Worm (Caenorhabditis elegans) whole organism, young adult: ENCODE results near the gene idpp-5.

Experiments
- B0035.1 ChIP-seq: sonication (generic microtip); optimal IDR thresholded peaks from 2 replicates; lab custom pipeline; 2016; ENCODE audit warnings: missing genetic modification characterization, mild to moderate bottlenecking, missing compliant biosample characterization, missing genotype, missing genetic modification reagents
- B0261.1 ChIP-seq: sonication (generic microtip); optimal IDR thresholded peaks from 2 replicates; lab custom pipeline; 2016; ENCODE audit warnings: mild to moderate bottlenecking, missing genetic modification characterization, moderate library complexity, missing compliant biosample characterization
- F10E7.11 ChIP-seq: sonication (generic microtip); optimal IDR thresholded peaks from 2 replicates; lab custom pipeline; 2017; ENCODE audit warnings: mild to moderate bottlenecking, missing genetic modification characterization, moderate library complexity, missing compliant biosample characterization
- F52B5.7 ChIP-seq: sonication (generic microtip); optimal IDR thresholded peaks from 2 replicates; lab custom pipeline; 2016; ENCODE audit warnings: mild to moderate bottlenecking, missing genetic modification characterization, missing compliant biosample characterization
- F57A8.1 ChIP-seq: fragments of 200-800 bp; sonication (Bioruptor generic); optimal IDR thresholded peaks from 2 replicates; lab custom pipeline; 2018; ENCODE audit warnings: mild to moderate bottlenecking, missing genetic modification characterization, moderate library complexity, missing compliant biosample characterization
- K11D2.4 ChIP-seq: fragments of 200-800 bp; sonication (Bioruptor generic); IDR thresholded peaks from 2 replicates; pipeline ENCODE4 v1.3.6; 2022; ENCODE audit warnings: missing genetic modification reagents, missing genetic modification characterization, missing compliant biosample characterization
- K12H6.12 ChIP-seq: fragments of 200-800 bp; sonication (Bioruptor generic); optimal IDR thresholded peaks from 2 replicates; lab custom pipeline; 2018; ENCODE audit warnings: mild to moderate bottlenecking, missing genetic modification characterization, missing compliant biosample characterization
- T07F8.4 ChIP-seq: sonication (generic microtip); optimal IDR thresholded peaks from 2 replicates; lab custom pipeline; 2016; ENCODE audit warnings: mild to moderate bottlenecking, missing genetic modification characterization, moderate library complexity, missing compliant biosample characterization
- Y79H2A.3 ChIP-seq: fragments of 200-800 bp; sonication (Bioruptor generic); conservative IDR thresholded peaks from 2 replicates; pipeline ENCODE4 v1.3.6; 2022; ENCODE audit warnings: missing genetic modification reagents, missing genetic modification characterization, missing compliant biosample characterization
- Y95B8A.8 ChIP-seq: fragments of 200-800 bp; sonication (Bioruptor generic); IDR thresholded peaks from 2 replicates; pipeline ENCODE4 v1.3.6; 2022; ENCODE audit warnings: missing genetic modification reagents, missing genetic modification characterization, missing compliant biosample characterization
- ZK185.1 ChIP-seq: sonication (generic microtip); optimal IDR thresholded peaks from 2 replicates; lab custom pipeline; 2016; ENCODE audit warnings: mild to moderate bottlenecking, missing genetic modification characterization, missing compliant biosample characterization; ENCODE audit not compliant: poor library complexity, severe bottlenecking
- akir-1 ChIP-seq: fragments of 200-800 bp; sonication (Bioruptor generic); optimal IDR thresholded peaks from 2 replicates; lab custom pipeline; 2018; ENCODE audit warnings: mild to moderate bottlenecking, missing genetic modification characterization, moderate library complexity, missing compliant biosample characterization
- ama-1 ChIP-seq, 3 experiments: fragments of 150-350 bp in 1 of 3; sonication (generic microtip) in 2 of 3; optimal IDR thresholded peaks; 2 replicates each; lab custom pipeline; 2014 to 2018; ENCODE audit warnings: missing biosample characterization in 2 of 3, missing genetic modification characterization in 2 of 3, missing genetic modification reagents in 2 of 3
- athp-1 ChIP-seq: sonication (generic microtip); optimal IDR thresholded peaks from 2 replicates; lab custom pipeline; 2017; ENCODE audit warnings: mild to moderate bottlenecking, missing genetic modification characterization, missing compliant biosample characterization
- attf-3 ChIP-seq: fragments of 200-800 bp; sonication (Bioruptor generic); conservative IDR thresholded peaks from 2 replicates; pipeline ENCODE4 v1.3.6; 2022; ENCODE audit warnings: missing genetic modification reagents, missing genetic modification characterization, missing compliant biosample characterization
- attf-5 ChIP-seq: fragments of 200-800 bp; sonication (Bioruptor generic); optimal IDR thresholded peaks from 2 replicates; lab custom pipeline; 2018; ENCODE audit warnings: mild to moderate bottlenecking, missing genetic modification characterization, missing compliant biosample characterization
- bed-2 ChIP-seq: fragments of 200-800 bp; sonication (Bioruptor generic); IDR thresholded peaks from 2 replicates; pipeline ENCODE4 v1.3.6; 2022; ENCODE audit warnings: missing genetic modification reagents, missing genetic modification characterization, missing compliant biosample characterization
- cebp-2 ChIP-seq: fragments of 200-800 bp; sonication (Bioruptor generic); IDR thresholded peaks from 2 replicates; pipeline ENCODE4 v1.3.6; 2022; ENCODE audit warnings: missing genetic modification characterization, missing compliant biosample characterization
- ceh-40 ChIP-seq: fragments of 200-800 bp; sonication (Bioruptor generic); IDR thresholded peaks from 2 replicates; pipeline ENCODE4 v1.3.6; 2022; ENCODE audit warnings: missing genetic modification characterization, missing compliant biosample characterization
- ceh-58 ChIP-seq: fragments of 200-800 bp; sonication (Bioruptor generic); IDR thresholded peaks from 2 replicates; pipeline ENCODE4 v1.3.6; 2022; ENCODE audit warnings: missing genetic modification characterization, missing compliant biosample characterization
- dox-1 ChIP-seq: fragments of 200-800 bp; sonication (Bioruptor generic); IDR thresholded peaks from 2 replicates; pipeline ENCODE4 v1.3.6; 2022; ENCODE audit warnings: missing genetic modification reagents, missing genetic modification characterization, missing compliant biosample characterization
- dpff-1 ChIP-seq: sonication (generic microtip); optimal IDR thresholded peaks from 2 replicates; lab custom pipeline; 2017; ENCODE audit warnings: mild to moderate bottlenecking, missing genetic modification characterization, missing compliant biosample characterization
- fkh-3 ChIP-seq: sonication (generic microtip); optimal IDR thresholded peaks from 2 replicates; lab custom pipeline; 2016; ENCODE audit warnings: mild to moderate bottlenecking, missing genetic modification characterization, missing compliant biosample characterization
- gei-17 ChIP-seq: fragments of 200-800 bp; sonication (Bioruptor generic); optimal IDR thresholded peaks from 2 replicates; lab custom pipeline; 2018; ENCODE audit warnings: mild to moderate bottlenecking, missing genetic modification characterization, missing compliant biosample characterization
- hlh-12 ChIP-seq: sonication (generic microtip); optimal IDR thresholded peaks from 2 replicates; lab custom pipeline; 2016; ENCODE audit warnings: missing genetic modification characterization, missing compliant biosample characterization
- hlh-26 ChIP-seq: fragments of 200-800 bp; sonication (Bioruptor generic); conservative IDR thresholded peaks from 2 replicates; pipeline ENCODE4 v1.3.6; 2022; ENCODE audit warnings: missing genetic modification reagents, missing genetic modification characterization, missing compliant biosample characterization
- lag-1 ChIP-seq: fragments of 200-800 bp; sonication (Bioruptor generic); IDR thresholded peaks from 2 replicates; pipeline ENCODE4 v1.3.6; 2022; ENCODE audit warnings: missing genetic modification reagents, missing genetic modification characterization, missing compliant biosample characterization
- let-526 ChIP-seq: fragments of 200-800 bp; sonication (Bioruptor generic); IDR thresholded peaks from 2 replicates; pipeline ENCODE4 v1.3.6; 2022; ENCODE audit warnings: missing genetic modification reagents, missing genetic modification characterization, missing compliant biosample characterization
- lin-26 ChIP-seq: fragments of 200-800 bp; sonication (Bioruptor generic); IDR thresholded peaks from 2 replicates; pipeline ENCODE4 v1.3.6; 2022; ENCODE audit warnings: missing genetic modification reagents, missing genetic modification characterization, missing compliant biosample characterization
- lin-40 ChIP-seq: sonication (generic microtip); optimal IDR thresholded peaks from 2 replicates; lab custom pipeline; 2016; ENCODE audit warnings: missing genetic modification characterization, mild to moderate bottlenecking, missing compliant biosample characterization, missing genotype, missing genetic modification reagents
- lir-1 ChIP-seq: fragments of 200-800 bp; sonication (Bioruptor generic); conservative IDR thresholded peaks from 2 replicates; pipeline ENCODE4 v1.3.6; 2022; ENCODE audit warnings: missing genetic modification reagents, missing genetic modification characterization, missing compliant biosample characterization
- lsl-1 ChIP-seq: fragments of 200-800 bp; sonication (Bioruptor generic); optimal IDR thresholded peaks from 2 replicates; lab custom pipeline; 2018; ENCODE audit warnings: mild to moderate bottlenecking, missing genetic modification characterization, moderate library complexity, missing compliant biosample characterization
- madf-10 ChIP-seq: sonication (generic microtip); optimal IDR thresholded peaks from 2 replicates; lab custom pipeline; 2016; ENCODE audit warnings: mild to moderate bottlenecking, missing genetic modification characterization, missing compliant biosample characterization
- madf-8 ChIP-seq: fragments of 200-800 bp; sonication (Bioruptor generic); conservative IDR thresholded peaks from 2 replicates; pipeline ENCODE4 v1.3.6; 2022; ENCODE audit warnings: missing genetic modification reagents, missing genetic modification characterization, missing compliant biosample characterization
- mel-28 ChIP-seq: sonication (generic microtip); optimal IDR thresholded peaks from 2 replicates; lab custom pipeline; 2016; ENCODE audit warnings: borderline replicate concordance, mild to moderate bottlenecking, missing genetic modification characterization, missing compliant biosample characterization
- nfya-1 ChIP-seq: sonication (generic microtip); optimal IDR thresholded peaks from 2 replicates; lab custom pipeline; 2017; ENCODE audit warnings: antibody characterized with exemption, missing compliant biosample characterization, missing genetic modification characterization, borderline replicate concordance; ENCODE audit not compliant: insufficient read depth
- nfyb-1 ChIP-seq: fragments of 200-800 bp; sonication (Bioruptor generic); IDR thresholded peaks from 2 replicates; pipeline ENCODE4 v1.3.6; 2022; ENCODE audit warnings: missing genetic modification reagents, missing genetic modification characterization, missing compliant biosample characterization
- nhr-120 ChIP-seq: fragments of 200-800 bp; sonication (Bioruptor generic); IDR thresholded peaks from 2 replicates; pipeline ENCODE4 v1.3.6; 2022; ENCODE audit warnings: missing genetic modification characterization, missing compliant biosample characterization
- nhr-179 ChIP-seq: sonication (generic microtip); optimal IDR thresholded peaks from 2 replicates; lab custom pipeline; 2016; ENCODE audit warnings: mild to moderate bottlenecking, missing genetic modification characterization, missing compliant biosample characterization
- nhr-27 ChIP-seq: fragments of 200-800 bp; sonication (Bioruptor generic); optimal IDR thresholded peaks from 2 replicates; lab custom pipeline; 2018; ENCODE audit warnings: mild to moderate bottlenecking, missing genetic modification characterization, moderate library complexity, missing compliant biosample characterization
- nhr-80 ChIP-seq: sonication (generic microtip); optimal IDR thresholded peaks from 2 replicates; lab custom pipeline; 2016; ENCODE audit warnings: missing genetic modification characterization, missing compliant biosample characterization
- rec-8 ChIP-seq, 2 experiments: sonication (generic microtip); optimal IDR thresholded peaks; 2 replicates each; lab custom pipeline; 2016; ENCODE audit warnings: mild to moderate bottlenecking in 2 of 2, missing genetic modification characterization in 2 of 2, missing genetic modification reagents in 2 of 2, missing genotype in 2 of 2, missing biosample characterization in 1 of 2, missing compliant biosample characterization in 1 of 2, moderate library complexity in 1 of 2
- repo-1 ChIP-seq: sonication (generic microtip); optimal IDR thresholded peaks from 2 replicates; lab custom pipeline; 2017; ENCODE audit warnings: mild to moderate bottlenecking, missing genetic modification characterization, missing compliant biosample characterization
- somi-1 ChIP-seq: fragments of 200-800 bp; sonication (Bioruptor generic); optimal IDR thresholded peaks from 2 replicates; lab custom pipeline; 2018; ENCODE audit warnings: mild to moderate bottlenecking, missing genetic modification characterization, missing compliant biosample characterization
- tbp1 ChIP-seq: fragments of 200-800 bp; sonication (Bioruptor generic); optimal IDR thresholded peaks from 2 replicates; lab custom pipeline; 2018; ENCODE audit warnings: mild to moderate bottlenecking, missing genetic modification characterization, missing compliant biosample characterization
- xnd-1 ChIP-seq: sonication (generic microtip); optimal IDR thresholded peaks from 2 replicates; lab custom pipeline; 2016; ENCODE audit warnings: missing genotype, missing genetic modification reagents, missing genetic modification characterization, missing compliant biosample characterization
- zim-3 ChIP-seq: sonication (generic microtip); optimal IDR thresholded peaks from 2 replicates; lab custom pipeline; 2017; ENCODE audit warnings: mild to moderate bottlenecking, missing genetic modification characterization, moderate library complexity, missing compliant biosample characterization
- ztf-18 ChIP-seq: sonication (generic microtip); optimal IDR thresholded peaks from 2 replicates; lab custom pipeline; 2016; ENCODE audit warnings: missing genotype, mild to moderate bottlenecking, missing genetic modification characterization, missing compliant biosample characterization
- ztf-3 ChIP-seq: fragments of 200-800 bp; sonication (Bioruptor generic); optimal IDR thresholded peaks from 2 replicates; lab custom pipeline; 2018; ENCODE audit warnings: mild to moderate bottlenecking, missing genetic modification characterization, missing compliant biosample characterization

Gene idpp-5

DNA sequence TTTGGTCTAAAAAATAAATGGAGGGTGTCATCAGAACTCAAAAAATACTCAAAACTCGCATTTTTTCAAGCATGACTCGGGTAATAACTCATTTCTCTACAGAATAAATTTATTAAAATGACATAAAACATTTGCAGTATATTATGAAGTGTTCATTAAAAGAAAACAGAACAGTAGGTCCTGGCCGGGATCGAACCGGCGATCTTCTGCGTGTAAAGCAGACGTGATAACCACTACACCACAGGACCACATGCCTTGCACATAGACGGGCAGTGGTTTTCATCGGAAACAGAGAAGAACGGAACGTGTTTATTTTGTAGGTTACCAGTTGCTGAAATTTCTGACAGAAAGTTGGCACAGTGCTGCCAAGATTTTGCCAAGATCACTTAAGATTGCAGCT, 774 bp upstream of the idpp-5 start (continued):
- TF ChIP-seq rec-8 (tag; optimal IDR thresholded peaks at IDR 0.05; lab: Kevin White, UChicago) (peak; percentile 58 to 89), nfyb-1 (GFP tag; lab: Robert Waterston, UW) (peak; percentile 16; the same call in 1 of the 2 replicates), F52B5.7 (tag; lab: Kevin White, UChicago) (peak; percentile 45), ztf-18 (tag; lab: Kevin White, UChicago) (peak; percentile 79), ztf-3 (GFP tag; lab: Kevin White, UChicago) (no peak), nhr-27 (no peak), K11D2.4 (GFP tag; lab: Robert Waterston, UW) (no peak), lin-40 (peak; percentile 25), dox-1 (GFP tag; lab: Robert Waterston, UW) (peak; percentile 82), madf-10 (tag; lab: Kevin White, UChicago) (peak; percentile 60), madf-8 (GFP tag; lab: Robert Waterston, UW) (no peak), lag-1 (GFP tag; lab: Robert Waterston, UW) (no peak), B0261.1 (tag; lab: Kevin White, UChicago) (peak; percentile 77), mel-28 (tag; lab: Kevin White, UChicago) (no peak), tbp1 (GFP tag; lab: Kevin White, UChicago) (peak; percentile 89), F10E7.11 (peak; percentile 59), fkh-3 (tag; lab: Kevin White, UChicago) (no peak), T07F8.4 (tag; lab: Kevin White, UChicago) (peak; percentile 72), gei-17 (no peak), lir-1 (GFP tag; lab: Robert Waterston, UW) (no peak), zim-3 (tag; lab: Kevin White, UChicago) (no peak), ZK185.1 (tag; lab: Kevin White, UChicago) (no peak), nhr-179 (tag; lab: Kevin White, UChicago) (peak; percentile 61), akir-1 (GFP tag; lab: Kevin White, UChicago) (no peak), athp-1 (tag; lab: Kevin White, UChicago) (peak; percentile 32), B0035.1 (tag; lab: Kevin White, UChicago) (peak; percentile 22), dpff-1 (tag; lab: Kevin White, UChicago) (no peak), hlh-26 (GFP tag; lab: Robert Waterston, UW) (no peak), repo-1 (no peak), ceh-58 (GFP tag; lab: Robert Waterston, UW) (no peak), ceh-40 (GFP tag; lab: Robert Waterston, UW) (no peak), bed-2 (GFP tag; lab: Robert Waterston, UW) (no peak), K12H6.12 (tag; lab: Kevin White, UChicago) (no peak), xnd-1 (tag; lab: Kevin White, UChicago) (no peak), let-526 (GFP tag; lab: Robert Waterston, UW) (0 out of 2 replicates have a peak, but pooled peaks have one; percentile 41), cebp-2 (GFP tag; lab: Robert Waterston, UW) (peak; percentile 82; the same call in 1 of the 2 replicates), nfya-1 (no peak), attf-3 (no peak), nhr-120 (GFP tag; lab: Robert Waterston, UW) (no peak), lsl-1 (GFP tag; lab: Kevin White, UChicago) (peak; percentile 9), Y95B8A.8 (GFP tag; lab: Robert Waterston, UW) (0 out of 2 replicates have a peak, but pooled peaks have one; percentile 34), somi-1 (GFP tag; lab: Kevin White, UChicago) (no peak), nhr-80 (tag; lab: Kevin White, UChicago) (peak; percentile 37), lin-26 (GFP tag; lab: Robert Waterston, UW) (peak; percentile 91), Y79H2A.3 (GFP tag; lab: Robert Waterston, UW) (peak; percentile 49; the same call in 1 of the 2 replicates), attf-5 (GFP tag; lab: Kevin White, UChicago) (peak; percentile 42), F57A8.1 (GFP tag; lab: Kevin White, UChicago) (peak; percentile 25), ama-1 (optimal IDR thresholded peaks at IDR 0.05; lab: Kevin White, UChicago) (no peak), ama-1 (GFP tag; optimal IDR thresholded peaks at IDR 0.05; lab: Kevin White, UChicago) (peak in 1 of 2 experiments; percentile 33), hlh-12 (tag; lab: Kevin White, UChicago) (peak; percentile 58)
